Worm (Caenorhabditis elegans): ENCODE results near the gene ZC317.2.

ce11 chrV:5482315-5482714 is 22.4 kb downstream of the ZC317.2 start, which contains the start of gene srg-66:
- no peak for TF ChIP-seq pqm-1 (tag; optimal IDR thresholded peaks at IDR 0.05)
- no peak for TF ChIP-seq nhr-11 (tag; optimal IDR thresholded peaks at IDR 0.05)
- no peak for TF ChIP-seq ceh-45 (GFP tag; IDR thresholded peaks at IDR 0.05)
- TF ChIP-seq fkh-10 (GFP tag; optimal IDR thresholded peaks at IDR 0.05): no peak
- TF ChIP-seq unc-55 (GFP tag; optimal IDR thresholded peaks at IDR 0.05): no peak
- TF ChIP-seq fax-1 (tag; optimal IDR thresholded peaks at IDR 0.05): no peak
- TF ChIP-seq elt-2 (tag; optimal IDR thresholded peaks at IDR 0.05): no peak

All from whole organism, late embryonic.